Worm (Caenorhabditis elegans) whole organism, L1 larva: ENCODE data around the gene sulp-7.

Source experiments
- ama-1 ChIP-seq: fragments of 150-350 bp; optimal IDR thresholded peaks from 2 replicates; lab custom pipeline; 2014
- fos-1 ChIP-seq: fragments of 150-350 bp; optimal IDR thresholded peaks from 2 replicates; lab custom pipeline; 2014; ENCODE audit warnings: missing biosample characterization, missing genetic modification characterization
- nhr-237 ChIP-seq: fragments of 150-350 bp; optimal IDR thresholded peaks from 2 replicates; lab custom pipeline; 2014; ENCODE audit warnings: missing biosample characterization, missing genetic modification characterization
- unc-62 ChIP-seq: fragments of 150-350 bp; optimal IDR thresholded peaks from 2 replicates; lab custom pipeline; 2014; ENCODE audit warnings: missing biosample characterization, missing genetic modification reagents, missing genetic modification characterization

DNA sequence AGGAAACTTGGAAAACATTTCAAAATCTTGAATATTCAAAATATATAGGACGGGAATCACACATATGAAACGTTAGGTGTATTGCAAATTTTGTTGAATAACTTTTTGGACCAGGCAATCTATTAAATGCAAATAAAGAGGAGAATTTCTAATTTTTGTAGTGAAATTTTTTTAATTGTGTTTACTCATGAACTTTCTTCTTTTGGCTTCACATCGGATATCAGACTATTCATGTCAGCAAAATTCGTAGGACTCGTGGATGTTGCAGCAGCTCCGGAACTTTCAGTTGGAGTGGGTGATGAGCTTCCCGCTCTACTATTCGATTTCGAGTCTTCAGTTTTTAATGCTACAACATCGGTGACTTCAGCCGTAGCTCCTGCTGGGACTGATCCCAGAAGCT lies 41.9 kb downstream of the sulp-7 start:
- no peak for TF ChIP-seq nhr-237 (tag; lab: Kevin White, UChicago)
- no peak for TF ChIP-seq ama-1
- TF ChIP-seq fos-1 (tag; lab: Kevin White, UChicago), result no peak
- TF ChIP-seq unc-62 (GFP tag; lab: Kevin White, UChicago), result no peak
